Fruit fly (Drosophila melanogaster) whole organism, embryonic: ENCODE measurements around the gene Idh3g.

Source experiments
- B-H1 ChIP-seq: fragments of 200-800 bp; sonication (Bioruptor generic); IDR thresholded peaks from 3 replicates; pipeline ENCODE4 v1.3.6; 2022; ENCODE audit warnings: missing biosample characterization, missing genetic modification characterization
- CG10431 ChIP-seq: fragments of 200-800 bp; sonication (Bioruptor generic); optimal IDR thresholded peaks from 3 replicates; lab custom pipeline; 2018; ENCODE audit warnings: missing biosample characterization, mild to moderate bottlenecking, missing genetic modification characterization
- CG10654 ChIP-seq: fragments of 200-800 bp; sonication (Bioruptor generic); optimal IDR thresholded peaks from 2 replicates; lab custom pipeline; 2016; ENCODE audit warnings: missing biosample characterization, missing genetic modification characterization
- CG11695 ChIP-seq: fragments of 200-800 bp; sonication (Bioruptor generic); IDR thresholded peaks from 3 replicates; pipeline ENCODE4 v1.3.6; 2022; ENCODE audit warnings: missing biosample characterization, missing genetic modification characterization
- CG13123 ChIP-seq: fragments of 200-800 bp; sonication (Bioruptor generic); optimal IDR thresholded peaks from 2 replicates; lab custom pipeline; 2016; ENCODE audit warnings: missing biosample characterization, missing genetic modification characterization
- CG13424 ChIP-seq: fragments of 200-800 bp; sonication (Bioruptor generic); optimal IDR thresholded peaks from 2 replicates; lab custom pipeline; 2019; ENCODE audit warnings: missing biosample characterization, mild to moderate bottlenecking, missing genetic modification characterization, moderate library complexity
- CG13894 ChIP-seq: fragments of 200-800 bp; sonication (Bioruptor generic); optimal IDR thresholded peaks from 3 replicates; lab custom pipeline; 2018; ENCODE audit warnings: missing biosample characterization, mild to moderate bottlenecking, missing genetic modification characterization, moderate library complexity
- CG14860 ChIP-seq: fragments of 200-800 bp; sonication (Bioruptor generic); IDR thresholded peaks from 3 replicates; pipeline ENCODE4 v1.3.6; 2022; ENCODE audit warnings: missing biosample characterization, missing genetic modification characterization; ENCODE audit not compliant: partially characterized antibody
- CG1647 ChIP-seq: fragments of 200-800 bp; sonication (Bioruptor generic); optimal IDR thresholded peaks from 3 replicates; lab custom pipeline; 2016; ENCODE audit warnings: missing biosample characterization, missing genetic modification characterization
- CG16815 ChIP-seq: fragments of 200-800 bp; sonication (Bioruptor generic); optimal IDR thresholded peaks from 3 replicates; lab custom pipeline; 2017; ENCODE audit warnings: missing biosample characterization, mild to moderate bottlenecking, missing genetic modification characterization
- CG17186 ChIP-seq: fragments of 200-800 bp; sonication (Bioruptor generic); optimal IDR thresholded peaks from 3 replicates; lab custom pipeline; 2017; ENCODE audit warnings: missing biosample characterization, missing genetic modification reagents, missing genetic modification characterization
- CG18262 ChIP-seq: fragments of 200-800 bp; optimal IDR thresholded peaks from 3 replicates; lab custom pipeline; 2019; ENCODE audit warnings: missing biosample characterization, mild to moderate bottlenecking, missing genetic modification characterization, moderate library complexity
- CG18619 ChIP-seq: fragments of 200-800 bp; sonication (Bioruptor generic); optimal IDR thresholded peaks from 3 replicates; lab custom pipeline; 2017; ENCODE audit warnings: missing biosample characterization, mild to moderate bottlenecking, missing genetic modification characterization
- CG2116 ChIP-seq: fragments of 200-800 bp; sonication (Bioruptor generic); optimal IDR thresholded peaks from 3 replicates; lab custom pipeline; 2018; ENCODE audit warnings: missing biosample characterization, mild to moderate bottlenecking, missing genetic modification characterization
- CG30431 ChIP-seq: fragments of 200-800 bp; sonication (Bioruptor generic); optimal IDR thresholded peaks from 2 replicates; lab custom pipeline; 2017; ENCODE audit warnings: missing biosample characterization, missing genetic modification characterization
- CG34224 ChIP-seq: fragments of 200-800 bp; sonication (Bioruptor generic); IDR thresholded peaks from 3 replicates; pipeline ENCODE4 v1.3.6; 2022; ENCODE audit warnings: missing biosample characterization, missing genetic modification characterization; ENCODE audit not compliant: partially characterized antibody
- CG4854 ChIP-seq: fragments of 200-800 bp; sonication (Bioruptor generic); optimal IDR thresholded peaks from 2 replicates; lab custom pipeline; 2016; ENCODE audit warnings: missing biosample characterization, missing genetic modification characterization, inconsistent platforms
- CG6683 ChIP-seq: fragments of 200-800 bp; sonication (Bioruptor generic); optimal IDR thresholded peaks from 2 replicates; lab custom pipeline; 2017; ENCODE audit warnings: missing biosample characterization, mild to moderate bottlenecking, missing genetic modification characterization, missing genetic modification reagents
- CG8765 ChIP-seq: fragments of 200-800 bp; sonication (Bioruptor generic); IDR thresholded peaks from 2 replicates; pipeline ENCODE4 v1.3.6; 2022; ENCODE audit warnings: missing biosample characterization, missing genetic modification characterization
- CG8944 ChIP-seq: fragments of 200-800 bp; sonication (Bioruptor generic); optimal IDR thresholded peaks from 3 replicates; lab custom pipeline; 2016; ENCODE audit warnings: missing biosample characterization, missing genetic modification characterization
- CG9437 ChIP-seq: fragments of 200-800 bp; sonication (Bioruptor generic); optimal IDR thresholded peaks from 2 replicates; lab custom pipeline; 2018; ENCODE audit warnings: missing biosample characterization, mild to moderate bottlenecking, missing genetic modification characterization
- Doc2 ChIP-seq: fragments of 200-800 bp; sonication (Bioruptor generic); IDR thresholded peaks from 2 replicates; pipeline ENCODE4 v1.3.6; 2022; ENCODE audit warnings: missing biosample characterization, missing genetic modification characterization
- Dp ChIP-seq: fragments of 200-800 bp; sonication (Bioruptor generic); optimal IDR thresholded peaks from 2 replicates; lab custom pipeline; 2018; ENCODE audit warnings: missing biosample characterization, mild to moderate bottlenecking, missing genetic modification characterization, moderate library complexity
- Fer2 ChIP-seq: fragments of 200-800 bp; sonication (Bioruptor generic); optimal IDR thresholded peaks from 2 replicates; lab custom pipeline; 2018; ENCODE audit warnings: missing biosample characterization, mild to moderate bottlenecking, missing genetic modification characterization, moderate library complexity
- H15 ChIP-seq: fragments of 200-800 bp; sonication (Bioruptor generic); IDR thresholded peaks from 3 replicates; pipeline ENCODE4 v1.3.6; 2022; ENCODE audit warnings: missing biosample characterization, missing genetic modification characterization
- HLH3B ChIP-seq: fragments of 200-800 bp; sonication (Bioruptor generic); IDR thresholded peaks from 2 replicates; pipeline ENCODE4 v1.3.6; 2022; ENCODE audit warnings: missing biosample characterization, missing genetic modification characterization
- Hr78 ChIP-seq, 2 experiments: fragments of 200-800 bp in 1 of 2; fragments of >200 bp in 1 of 2; sonication (Bioruptor generic) in 1 of 2; optimal IDR thresholded peaks; 2 replicates each; lab custom pipeline; 2017 to 2019; ENCODE audit warnings: missing biosample characterization in 2 of 2, missing genetic modification characterization in 2 of 2, mild to moderate bottlenecking in 1 of 2, moderate library complexity in 1 of 2
- Med ChIP-seq: fragments of 200-800 bp; sonication (Bioruptor generic); peaks from one replicate; lab custom pipeline; 2016; ENCODE audit warnings: missing biosample characterization, missing genetic modification characterization, mild to moderate bottlenecking, inconsistent platforms, moderate library complexity
- Oli ChIP-seq: fragments of 200-800 bp; sonication (Bioruptor generic); optimal IDR thresholded peaks from 2 replicates; lab custom pipeline; 2018; ENCODE audit warnings: missing biosample characterization, mild to moderate bottlenecking, missing genetic modification characterization, moderate library complexity
- Pdp1 ChIP-seq, 2 experiments: fragments of 200-800 bp; sonication (Bioruptor generic); optimal IDR thresholded peaks; 3 replicates each; lab custom pipeline; 2016; ENCODE audit warnings: missing biosample characterization in 2 of 2, missing genetic modification characterization in 2 of 2, mild to moderate bottlenecking in 1 of 2, moderate library complexity in 1 of 2
- Scr ChIP-seq: fragments of 200-800 bp; sonication (Bioruptor generic); IDR thresholded peaks from 2 replicates; pipeline ENCODE4 v1.3.6; 2022; ENCODE audit warnings: missing biosample characterization, missing genetic modification characterization; ENCODE audit not compliant: partially characterized antibody
- Side ChIP-seq: fragments of 200-800 bp; sonication (Bioruptor generic); optimal IDR thresholded peaks from 2 replicates; lab custom pipeline; 2016; ENCODE audit warnings: missing biosample characterization, missing genetic modification characterization
- Sin3A ChIP-seq: fragments of >200 bp; optimal IDR thresholded peaks from 2 replicates; lab custom pipeline; 2018
- bab2 ChIP-seq: fragments of 200-800 bp; sonication (Bioruptor generic); optimal IDR thresholded peaks from 2 replicates; lab custom pipeline; 2016; ENCODE audit warnings: missing biosample characterization, missing genetic modification characterization
- bcd ChIP-seq: fragments of 200-800 bp; sonication (Bioruptor generic); optimal IDR thresholded peaks from 2 replicates; lab custom pipeline; 2017; ENCODE audit warnings: missing biosample characterization, mild to moderate bottlenecking, missing genetic modification characterization
- bigmax ChIP-seq: fragments of 200-800 bp; sonication (Bioruptor generic); optimal IDR thresholded peaks from 2 replicates; lab custom pipeline; 2018; ENCODE audit warnings: missing biosample characterization, mild to moderate bottlenecking, missing genetic modification characterization
- ci ChIP-seq: fragments of 200-800 bp; sonication (Bioruptor generic); IDR thresholded peaks from 3 replicates; pipeline ENCODE4 v1.3.6; 2022; ENCODE audit warnings: missing biosample characterization, missing genetic modification characterization
- da ChIP-seq: fragments of 200-800 bp; sonication (Bioruptor generic); optimal IDR thresholded peaks from 2 replicates; lab custom pipeline; 2016; ENCODE audit warnings: missing biosample characterization, missing genetic modification characterization
- disco-r ChIP-seq: fragments of 200-800 bp; sonication (Bioruptor generic); optimal IDR thresholded peaks from 2 replicates; lab custom pipeline; 2016; ENCODE audit warnings: missing biosample characterization, missing genetic modification characterization
- ems ChIP-seq: fragments of 200-800 bp; sonication (Bioruptor generic); optimal IDR thresholded peaks from 3 replicates; lab custom pipeline; 2016; ENCODE audit warnings: missing biosample characterization, missing genetic modification characterization
- eyg ChIP-seq: fragments of 200-800 bp; sonication (Bioruptor generic); optimal IDR thresholded peaks from 3 replicates; lab custom pipeline; 2016; ENCODE audit warnings: missing biosample characterization, missing genetic modification characterization
- fd96Cb ChIP-seq: fragments of 200-800 bp; sonication (Bioruptor generic); optimal IDR thresholded peaks from 2 replicates; lab custom pipeline; 2018; ENCODE audit warnings: missing biosample characterization, mild to moderate bottlenecking, missing genetic modification characterization, moderate library complexity
- jigr1 ChIP-seq: fragments of 200-800 bp; sonication (Bioruptor generic); IDR thresholded peaks from 3 replicates; pipeline ENCODE4 v1.3.6; 2022; ENCODE audit warnings: missing biosample characterization, missing genetic modification characterization
- kni ChIP-seq: fragments of 200-800 bp; sonication (Bioruptor generic); optimal IDR thresholded peaks from 3 replicates; lab custom pipeline; 2017; ENCODE audit warnings: mild to moderate bottlenecking, missing biosample characterization, missing genetic modification reagents, missing genetic modification characterization
- knrl ChIP-seq: fragments of 200-800 bp; sonication (Bioruptor generic); IDR thresholded peaks from 3 replicates; pipeline ENCODE4 v1.3.6; 2022; ENCODE audit warnings: missing biosample characterization, missing genetic modification characterization; ENCODE audit not compliant: partially characterized antibody
- lbe ChIP-seq: fragments of 200-800 bp; sonication (Bioruptor generic); optimal IDR thresholded peaks from 2 replicates; lab custom pipeline; 2016; ENCODE audit warnings: missing biosample characterization, mild to moderate bottlenecking, missing genetic modification characterization
- lmd ChIP-seq: fragments of 200-800 bp; sonication (Bioruptor generic); IDR thresholded peaks from 2 replicates; pipeline ENCODE4 v1.3.6; 2022; ENCODE audit warnings: missing biosample characterization, missing genetic modification characterization
- phol ChIP-seq: fragments of 200-800 bp; sonication (Bioruptor generic); optimal IDR thresholded peaks from 3 replicates; lab custom pipeline; 2018; ENCODE audit warnings: missing biosample characterization, mild to moderate bottlenecking, missing genetic modification characterization, moderate library complexity
- wor ChIP-seq: fragments of 200-800 bp; sonication (Bioruptor generic); IDR thresholded peaks from 2 replicates; pipeline ENCODE4 v1.3.6; 2022; ENCODE audit warnings: missing biosample characterization, missing genetic modification characterization

Gene Idh3g

DNA sequence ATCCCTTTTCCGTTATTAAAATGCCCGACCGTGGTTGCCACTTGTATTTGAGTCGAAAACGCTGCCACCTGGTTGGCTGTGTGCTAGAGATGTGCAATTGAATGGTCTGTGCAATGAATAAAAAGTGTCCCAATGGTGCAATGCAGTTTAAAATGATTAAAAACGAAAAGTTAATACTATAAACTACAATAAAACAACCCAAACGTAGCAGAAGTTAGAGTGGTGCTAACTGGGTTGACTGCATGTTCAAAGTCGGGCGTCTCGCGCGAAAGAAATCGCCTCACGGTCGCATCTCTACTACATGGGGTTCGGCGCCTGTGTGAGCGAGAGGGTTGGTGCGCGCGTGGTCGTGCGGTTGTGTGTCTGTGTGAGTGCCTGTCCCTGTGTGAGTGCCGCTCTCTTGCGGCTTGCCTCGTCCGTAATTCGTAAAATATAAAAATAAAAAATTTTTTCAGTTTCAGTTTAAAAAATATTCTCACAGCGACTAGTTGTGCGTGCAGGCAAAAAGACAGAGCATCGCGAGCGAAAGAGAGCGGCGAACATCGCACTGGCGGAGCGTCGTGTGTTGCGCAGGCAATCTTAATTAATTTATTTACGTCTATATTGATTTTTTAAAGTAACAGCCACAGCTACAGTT lies 33.6 kb upstream of the Idh3g start (continued):
- TF ChIP-seq Side (GFP tag; lab: Kevin White, UChicago), result peak; percentile 96
- peak; percentile 86 for TF ChIP-seq CG11695
- TF ChIP-seq Sin3A (lab: Kevin White, UChicago), result peak; percentile 99
- TF ChIP-seq CG13424 (tag; lab: Kevin White, UChicago), result peak; percentile 94
- peak; percentile 90 for TF ChIP-seq ci (GFP tag; lab: Robert Waterston, UW)
- TF ChIP-seq Dp, result peak; percentile 92
- TF ChIP-seq CG13123 (GFP tag; lab: Kevin White, UChicago), result peak; percentile 86
- peak; percentile 87 to 96 for TF ChIP-seq Pdp1 (GFP tag; optimal IDR thresholded peaks at IDR 0.05; lab: Kevin White, UChicago)
- TF ChIP-seq Scr (GFP tag; lab: Robert Waterston, UW), result peak; percentile 96
- TF ChIP-seq bigmax (GFP tag; lab: Kevin White, UChicago), result no peak
- peak; percentile 92 for TF ChIP-seq kni (GFP tag; lab: Kevin White, UChicago)
- TF ChIP-seq knrl (GFP tag; lab: Robert Waterston, UW), result peak; percentile 95
- peak; percentile 89 for TF ChIP-seq CG2116
- peak; percentile 88 for TF ChIP-seq CG6683 (GFP tag; lab: Kevin White, UChicago)
- peak; percentile 81; the same call in 1 of the 2 replicates for TF ChIP-seq wor (GFP tag; lab: Robert Waterston, UW)
- TF ChIP-seq da (GFP tag; lab: Kevin White, UChicago), result peak; percentile 91
- TF ChIP-seq Fer2, result peak; percentile 88
- TF ChIP-seq Oli (tag; lab: Kevin White, UChicago), result peak; percentile 87
- TF ChIP-seq fd96Cb (tag; lab: Kevin White, UChicago), result peak; percentile 82
- TF ChIP-seq CG10431 (GFP tag; lab: Kevin White, UChicago), result peak; percentile 70
- TF ChIP-seq ems (GFP tag; lab: Kevin White, UChicago), result peak; percentile 93
- TF ChIP-seq HLH3B (GFP tag; lab: Robert Waterston, UW), result peak; percentile 85
- peak; percentile 93 for TF ChIP-seq lmd (GFP tag; lab: Robert Waterston, UW)
- TF ChIP-seq H15 (GFP tag; lab: Robert Waterston, UW), result peak; percentile 90
- TF ChIP-seq CG10654 (GFP tag; lab: Kevin White, UChicago), result peak; percentile 92
- TF ChIP-seq CG1647, result peak; percentile 91
- TF ChIP-seq eyg (GFP tag; lab: Kevin White, UChicago), result peak; percentile 94
- TF ChIP-seq CG9437, result peak; percentile 80
- peak; percentile 77 for TF ChIP-seq CG4854 (GFP tag; lab: Kevin White, UChicago)
- peak; percentile 86 for TF ChIP-seq CG34224
- TF ChIP-seq CG18619 (GFP tag; lab: Kevin White, UChicago), result peak; percentile 90
- peak; percentile 93 for TF ChIP-seq CG17186 (GFP tag; lab: Kevin White, UChicago)
- peak; percentile 96 for TF ChIP-seq CG8944
- peak; percentile 84 for TF ChIP-seq CG13894 (tag; lab: Kevin White, UChicago)
- TF ChIP-seq bab2 (GFP tag; lab: Kevin White, UChicago), result peak; percentile 97
- TF ChIP-seq phol (tag; lab: Kevin White, UChicago), result peak; percentile 95
- peak; percentile 89 for TF ChIP-seq CG30431 (GFP tag; lab: Kevin White, UChicago)
- TF ChIP-seq B-H1 (GFP tag; lab: Robert Waterston, UW), result peak; percentile 72; the same call in 2 of the 3 replicates
- peak; percentile 86 for TF ChIP-seq CG18262 (tag; lab: Kevin White, UChicago)
- peak; percentile 76 for TF ChIP-seq disco-r (GFP tag; lab: Kevin White, UChicago)
- peak; percentile 66 for TF ChIP-seq lbe (GFP tag; lab: Kevin White, UChicago)
- TF ChIP-seq Doc2 (GFP tag; lab: Robert Waterston, UW), result peak; percentile 69; the same call in 1 of the 2 replicates
- peak; percentile 99 for TF ChIP-seq Med
- peak; percentile 93 for TF ChIP-seq CG16815 (GFP tag; lab: Kevin White, UChicago)
- TF ChIP-seq bcd (GFP tag; lab: Kevin White, UChicago), result peak; percentile 94
- peak in 1 of 2 experiments; percentile 45 for TF ChIP-seq Hr78 (GFP tag; optimal IDR thresholded peaks at IDR 0.05; lab: Kevin White, UChicago)
- TF ChIP-seq CG8765, result peak; percentile 83
- TF ChIP-seq CG14860 (GFP tag; lab: Robert Waterston, UW), result peak; percentile 86
- peak; percentile 83; the same call in 2 of the 3 replicates for TF ChIP-seq jigr1 (GFP tag; lab: Robert Waterston, UW)
